Fruit fly (Drosophila melanogaster): ENCODE data around the gene skl.

skl gene

dm6 chr3L:18402628-18403587, 36.8 kb downstream of the skl start (continued):
- TF ChIP-seq slp2 (GFP tag; optimal IDR thresholded peaks at IDR 0.05), result peak; percentile 31
- peak; percentile 44 for TF ChIP-seq CG14965 (GFP tag; optimal IDR thresholded peaks at IDR 0.05; ENCODE audit: borderline replicate concordance)
- no peak for TF ChIP-seq pfk (GFP tag; optimal IDR thresholded peaks at IDR 0.05)
- peak; percentile 58 for TF ChIP-seq CHES-1-like (GFP tag; optimal IDR thresholded peaks at IDR 0.05)
- TF ChIP-seq HmgZ (tag; optimal IDR thresholded peaks at IDR 0.05), result no peak
- TF ChIP-seq CG12659 (GFP tag; optimal IDR thresholded peaks at IDR 0.05), result peak; percentile 18
- TF ChIP-seq fd102C (GFP tag; optimal IDR thresholded peaks at IDR 0.05), result peak; percentile 96
- TF ChIP-seq CG8089 (GFP tag; optimal IDR thresholded peaks at IDR 0.05), result peak; percentile 59
- TF ChIP-seq eve (GFP tag; optimal IDR thresholded peaks at IDR 0.05), result peak in 1 of 2 experiments; percentile 46
- peak; percentile 79 for TF ChIP-seq CG12236 (GFP tag; optimal IDR thresholded peaks at IDR 0.05)
- no peak for TF ChIP-seq Jarid2 (GFP tag; optimal IDR thresholded peaks at IDR 0.05)
- TF ChIP-seq CG7839 (tag; optimal IDR thresholded peaks at IDR 0.05), result peak; percentile 77
- TF ChIP-seq sima (GFP tag; optimal IDR thresholded peaks at IDR 0.05), result peak; percentile 11
- peak; percentile 59 for TF ChIP-seq Ssrp (tag; optimal IDR thresholded peaks at IDR 0.05)
- TF ChIP-seq ham (GFP tag; IDR thresholded peaks at IDR 0.05), result no peak
- no peak for TF ChIP-seq CG3838 (GFP tag; optimal IDR thresholded peaks at IDR 0.05)
- TF ChIP-seq NC2β (GFP tag; optimal IDR thresholded peaks at IDR 0.05), result peak; percentile 71
- no peak for TF ChIP-seq CG34376 (GFP tag; optimal IDR thresholded peaks at IDR 0.05)
- TF ChIP-seq CG4360 (GFP tag; IDR thresholded peaks at IDR 0.05), result no peak
- peak; percentile 88 for TF ChIP-seq row (GFP tag; IDR thresholded peaks at IDR 0.05)
- no peak for TF ChIP-seq wdn (GFP tag; IDR thresholded peaks at IDR 0.05)
- TF ChIP-seq CG10209 (GFP tag; optimal IDR thresholded peaks at IDR 0.05), result peak; percentile 59
- no peak for TF ChIP-seq Gsc (GFP tag; IDR thresholded peaks at IDR 0.05)
- TF ChIP-seq Dbx (GFP tag; IDR thresholded peaks at IDR 0.05), result no peak; the same call in 2 of the 3 replicates
- peak; percentile 24 for TF ChIP-seq Six4 (GFP tag; optimal IDR thresholded peaks at IDR 0.05)
- TF ChIP-seq fd96Cb (tag; optimal IDR thresholded peaks at IDR 0.05), result peak; percentile 47
- peak; percentile 24; the same call in 1 of the 3 replicates for TF ChIP-seq croc (GFP tag; conservative IDR thresholded peaks at IDR 0.05)
- peak; percentile 74 for TF ChIP-seq CG6813 (GFP tag; optimal IDR thresholded peaks at IDR 0.05)
- TF ChIP-seq CG1647 (GFP tag; optimal IDR thresholded peaks at IDR 0.05), result no peak
- TF ChIP-seq Bgb (GFP tag; IDR thresholded peaks at IDR 0.05; ENCODE audit: partially characterized antibody), result no peak
- no peak for TF ChIP-seq bbx (GFP tag; IDR thresholded peaks at IDR 0.05; ENCODE audit: partially characterized antibody)
- TF ChIP-seq CG10543 (GFP tag; optimal IDR thresholded peaks at IDR 0.05), result no peak
- no peak for TF ChIP-seq Sry-β (GFP tag; optimal IDR thresholded peaks at IDR 0.05)
- TF ChIP-seq CG13424 (tag; optimal IDR thresholded peaks at IDR 0.05), result peak; percentile 56
- peak; percentile 68 for TF ChIP-seq CG8388 (GFP tag; optimal IDR thresholded peaks at IDR 0.05)
- TF ChIP-seq da (GFP tag; optimal IDR thresholded peaks at IDR 0.05), result no peak
- peak; percentile 69 for TF ChIP-seq CG10267 (tag; optimal IDR thresholded peaks at IDR 0.05)
- peak; percentile 99 for TF ChIP-seq CG15479 (GFP tag; optimal IDR thresholded peaks at IDR 0.05)
- no peak for TF ChIP-seq CG17612 (GFP tag; IDR thresholded peaks at IDR 0.05)
- peak; percentile 28 for TF ChIP-seq crc (GFP tag; optimal IDR thresholded peaks at IDR 0.05)
- no peak for TF ChIP-seq MESR4 (GFP tag; optimal IDR thresholded peaks at IDR 0.05)
- no peak for TF ChIP-seq zf30C (GFP tag; optimal IDR thresholded peaks at IDR 0.05)
- no peak for TF ChIP-seq MBD-R2 (GFP tag; IDR thresholded peaks at IDR 0.05)
- TF ChIP-seq knrl (GFP tag; IDR thresholded peaks at IDR 0.05; ENCODE audit: partially characterized antibody), result no peak
- TF ChIP-seq B-H2 (GFP tag; optimal IDR thresholded peaks at IDR 0.05), result no peak
- peak; percentile 46 for TF ChIP-seq CG30431 (GFP tag; optimal IDR thresholded peaks at IDR 0.05)
- TF ChIP-seq Max (GFP tag; optimal IDR thresholded peaks at IDR 0.05), result peak; percentile 6
- peak; percentile 70 for TF ChIP-seq Atf-2 (GFP tag; optimal IDR thresholded peaks at IDR 0.05)

Measured in whole organism, embryonic.